Worm (Caenorhabditis elegans) whole organism, late embryonic: Measurements from ENCODE around the gene nhr-268.

ENCODE experiments used
- C08G9.2 ChIP-seq: sonication (generic microtip); optimal IDR thresholded peaks from 2 replicates; lab custom pipeline; 2016; ENCODE audit warnings: mild to moderate bottlenecking, missing genetic modification characterization, moderate library complexity, missing compliant biosample characterization
- C38D4.7 ChIP-seq: fragments of 200-800 bp; sonication (Bioruptor generic); optimal IDR thresholded peaks from 2 replicates; lab custom pipeline; 2018; ENCODE audit warnings: mild to moderate bottlenecking, missing genetic modification characterization, moderate library complexity, missing compliant biosample characterization
- F13H6.1 ChIP-seq: sonication (generic microtip); optimal IDR thresholded peaks from 2 replicates; lab custom pipeline; 2016; ENCODE audit warnings: missing genetic modification characterization, missing compliant biosample characterization
- K09A11.1 ChIP-seq: sonication (generic microtip); optimal IDR thresholded peaks from 2 replicates; lab custom pipeline; 2017; ENCODE audit warnings: antibody characterized with exemption, mild to moderate bottlenecking, missing genetic modification characterization, missing compliant biosample characterization; ENCODE audit not compliant: insufficient read depth
- T23F11.4 ChIP-seq: fragments of 200-800 bp; sonication (Bioruptor generic); optimal IDR thresholded peaks from 2 replicates; lab custom pipeline; 2018; ENCODE audit warnings: mild to moderate bottlenecking, missing genetic modification characterization, missing compliant biosample characterization
- ahr-1 ChIP-seq: sonication (generic microtip); optimal IDR thresholded peaks from 2 replicates; lab custom pipeline; 2016; ENCODE audit warnings: missing genetic modification characterization, missing compliant biosample characterization
- ceh-14 ChIP-seq: sonication (generic microtip); optimal IDR thresholded peaks from 2 replicates; lab custom pipeline; 2016; ENCODE audit warnings: missing genotype, missing genetic modification characterization, missing compliant biosample characterization
- ceh-18 ChIP-seq: sonication (generic microtip); optimal IDR thresholded peaks from 2 replicates; lab custom pipeline; 2016; ENCODE audit warnings: missing genetic modification characterization, missing compliant biosample characterization
- ceh-2 ChIP-seq: sonication (generic microtip); optimal IDR thresholded peaks from 2 replicates; lab custom pipeline; 2016; ENCODE audit warnings: missing genotype, missing genetic modification characterization, missing compliant biosample characterization
- ceh-22 ChIP-seq: sonication (generic microtip); optimal IDR thresholded peaks from 2 replicates; lab custom pipeline; 2017; ENCODE audit warnings: missing biosample characterization, missing genetic modification characterization
- ceh-6 ChIP-seq: fragments of 200-800 bp; sonication (Bioruptor generic); optimal IDR thresholded peaks from 2 replicates; lab custom pipeline; 2018; ENCODE audit warnings: mild to moderate bottlenecking, missing genetic modification characterization, missing compliant biosample characterization
- ceh-9 ChIP-seq: sonication (generic microtip); optimal IDR thresholded peaks from 2 replicates; lab custom pipeline; 2016; ENCODE audit warnings: mild to moderate bottlenecking, missing genetic modification characterization, inconsistent platforms, missing compliant biosample characterization
- dmd-4 ChIP-seq: sonication (generic microtip); optimal IDR thresholded peaks from 2 replicates; lab custom pipeline; 2016; ENCODE audit warnings: borderline replicate concordance, missing genetic modification characterization, missing compliant biosample characterization
- elt-2 ChIP-seq: sonication (generic microtip); optimal IDR thresholded peaks from 2 replicates; lab custom pipeline; 2016; ENCODE audit warnings: missing genetic modification reagents, missing genetic modification characterization, missing compliant biosample characterization
- ets-4 ChIP-seq: sonication (generic microtip); optimal IDR thresholded peaks from 2 replicates; lab custom pipeline; 2016; ENCODE audit warnings: missing genetic modification characterization, missing compliant biosample characterization
- fkh-10 ChIP-seq: fragments of 150-350 bp; optimal IDR thresholded peaks from 2 replicates; lab custom pipeline; 2014; ENCODE audit warnings: missing biosample characterization, missing genetic modification reagents, missing genetic modification characterization
- fkh-6 ChIP-seq: sonication (generic microtip); optimal IDR thresholded peaks from 2 replicates; lab custom pipeline; 2016; ENCODE audit warnings: missing genetic modification characterization, missing compliant biosample characterization
- gmeb-2 ChIP-seq: sonication (generic microtip); optimal IDR thresholded peaks from 2 replicates; lab custom pipeline; 2016; ENCODE audit warnings: missing genetic modification characterization, inconsistent platforms, missing compliant biosample characterization
- hlh-15 ChIP-seq: sonication (generic microtip); optimal IDR thresholded peaks from 2 replicates; lab custom pipeline; 2016; ENCODE audit warnings: missing genetic modification characterization, missing compliant biosample characterization
- hlh-30 ChIP-seq: sonication (generic microtip); optimal IDR thresholded peaks from 2 replicates; lab custom pipeline; 2017; ENCODE audit warnings: antibody characterized with exemption, missing genetic modification characterization, missing compliant biosample characterization; ENCODE audit not compliant: insufficient read depth
- hlh-6 ChIP-seq: sonication (generic microtip); optimal IDR thresholded peaks from 2 replicates; lab custom pipeline; 2016; ENCODE audit warnings: missing genotype, missing genetic modification characterization, missing compliant biosample characterization
- hlh-8 ChIP-seq: sonication (generic microtip); optimal IDR thresholded peaks from 2 replicates; lab custom pipeline; 2016; ENCODE audit warnings: missing genotype, missing genetic modification characterization, missing compliant biosample characterization
- lim-6 ChIP-seq: sonication (generic microtip); optimal IDR thresholded peaks from 2 replicates; lab custom pipeline; 2016; ENCODE audit warnings: missing genetic modification characterization, missing compliant biosample characterization
- mec-3 ChIP-seq: sonication (generic microtip); optimal IDR thresholded peaks from 2 replicates; lab custom pipeline; 2016; ENCODE audit warnings: borderline replicate concordance, missing genetic modification characterization, missing compliant biosample characterization
- nhr-11 ChIP-seq: fragments of 150-350 bp; optimal IDR thresholded peaks from 2 replicates; lab custom pipeline; 2014; ENCODE audit warnings: missing biosample characterization, missing genetic modification characterization
- nhr-232 ChIP-seq: sonication (generic microtip); optimal IDR thresholded peaks from 2 replicates; lab custom pipeline; 2016; ENCODE audit warnings: missing genetic modification characterization, missing compliant biosample characterization
- npax-4 ChIP-seq: sonication (generic microtip); optimal IDR thresholded peaks from 2 replicates; lab custom pipeline; 2016; ENCODE audit warnings: missing genetic modification characterization, missing compliant biosample characterization
- pag-3 ChIP-seq: sonication (generic microtip); optimal IDR thresholded peaks from 2 replicates; lab custom pipeline; 2016; ENCODE audit warnings: missing compliant biosample characterization, missing genetic modification characterization, borderline replicate concordance
- pax-1 ChIP-seq: fragments of 150-350 bp; optimal IDR thresholded peaks from 2 replicates; lab custom pipeline; 2014; ENCODE audit warnings: missing biosample characterization, missing genetic modification characterization
- pros-1 ChIP-seq: fragments of 150-350 bp; optimal IDR thresholded peaks from 2 replicates; lab custom pipeline; 2014; ENCODE audit warnings: missing biosample characterization, missing genetic modification reagents, missing genetic modification characterization
- sdc-2 ChIP-seq: sonication (generic microtip); optimal IDR thresholded peaks from 2 replicates; lab custom pipeline; 2016; ENCODE audit warnings: missing genotype, missing genetic modification characterization, missing compliant biosample characterization
- sox-4 ChIP-seq: sonication (generic microtip); optimal IDR thresholded peaks from 2 replicates; lab custom pipeline; 2017; ENCODE audit warnings: mild to moderate bottlenecking, missing genetic modification characterization, inconsistent platforms, missing compliant biosample characterization
- tbx-7 ChIP-seq: sonication (generic microtip); optimal IDR thresholded peaks from 2 replicates; lab custom pipeline; 2016; ENCODE audit warnings: missing genotype, missing genetic modification characterization, missing compliant biosample characterization
- unc-42 ChIP-seq: sonication (generic microtip); optimal IDR thresholded peaks from 2 replicates; lab custom pipeline; 2016; ENCODE audit warnings: missing genotype, missing genetic modification characterization, missing compliant biosample characterization
- ztf-16 ChIP-seq: sonication (generic microtip); optimal IDR thresholded peaks from 2 replicates; lab custom pipeline; 2017; ENCODE audit warnings: missing genetic modification characterization, missing compliant biosample characterization

Gene nhr-268

ce11 chrV:15710401-15710800 is 20.3 kb downstream of the nhr-268 start, which contains the start of gene Y6E2A.1:
Y6E2A.1 (minus strand) TSS chrV:15710501.
- TF ChIP-seq npax-4 (tag; lab: Kevin White, UChicago) (no peak), sox-4 (tag; lab: Kevin White, UChicago) (no peak), hlh-6 (tag; lab: Kevin White, UChicago) (no peak), elt-2 (tag; lab: Kevin White, UChicago) (no peak)

DNA sequence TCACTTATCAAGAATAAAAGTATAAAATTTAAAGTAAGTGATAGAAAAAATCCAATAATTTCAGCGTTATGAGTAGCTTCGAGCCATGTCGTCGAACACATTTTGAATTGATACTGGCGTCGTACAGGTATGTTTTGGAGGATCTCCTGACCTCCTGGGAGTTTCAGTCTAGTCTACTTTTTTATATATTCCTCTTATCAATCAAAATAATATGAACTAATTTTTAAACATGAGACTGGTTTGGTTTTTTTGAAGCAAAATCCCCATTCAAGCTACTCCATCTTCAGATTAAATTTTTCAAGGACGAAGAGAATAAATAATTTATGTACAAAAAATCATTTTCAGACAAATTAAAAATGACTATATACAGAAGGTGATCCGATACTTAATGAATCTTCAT is 21.8 kb downstream of the nhr-268 start, which contains the start of gene str-101:
Gene str-101 (minus strand): TSS at position 101 of the 400 bp plus-strand sequence.
- TF ChIP-seq C38D4.7 (GFP tag; lab: Kevin White, UChicago) (no peak), fkh-10 (GFP tag; lab: Kevin White, UChicago) (no peak), T23F11.4 (GFP tag; lab: Kevin White, UChicago) (no peak), tbx-7 (tag; lab: Kevin White, UChicago) (no peak), ztf-16 (tag; lab: Kevin White, UChicago) (no peak), hlh-8 (tag; lab: Kevin White, UChicago) (no peak), ets-4 (tag; lab: Kevin White, UChicago) (no peak), nhr-232 (no peak), C08G9.2 (tag; lab: Kevin White, UChicago) (no peak), ceh-2 (tag; lab: Kevin White, UChicago) (no peak), F13H6.1 (no peak), pax-1 (tag; lab: Kevin White, UChicago) (no peak), hlh-6 (tag; lab: Kevin White, UChicago) (no peak), hlh-15 (tag; lab: Kevin White, UChicago) (no peak)

DNA sequence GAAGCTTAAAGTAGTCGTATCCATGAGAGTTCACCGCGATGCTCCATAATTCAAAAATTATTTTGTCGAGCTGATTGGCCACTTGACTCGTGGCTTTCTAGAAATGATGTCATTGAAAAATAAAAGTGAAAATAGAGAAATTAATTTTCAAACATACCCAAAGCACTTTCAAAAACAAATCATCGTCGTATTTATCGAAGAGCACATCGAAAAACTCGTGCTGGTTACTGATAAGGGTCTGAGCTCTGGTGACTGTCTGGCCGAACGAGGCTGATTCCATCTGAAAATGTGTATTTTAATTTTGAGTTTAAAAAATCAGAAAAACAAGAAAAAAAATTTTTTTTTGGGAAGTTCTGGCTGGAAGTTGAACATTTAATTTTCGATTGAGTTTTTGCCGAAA is 22.3 kb downstream of the nhr-268 start:
- TF ChIP-seq ceh-14 (tag; lab: Kevin White, UChicago) = no peak
- no peak for TF ChIP-seq unc-42
- TF ChIP-seq pros-1 (tag; lab: Kevin White, UChicago) = no peak
- TF ChIP-seq fkh-6 (tag; lab: Kevin White, UChicago) = no peak
- TF ChIP-seq ceh-22 (tag; lab: Kevin White, UChicago) = no peak
- TF ChIP-seq ets-4 (tag; lab: Kevin White, UChicago) = no peak
- TF ChIP-seq nhr-11 (tag; lab: Kevin White, UChicago) = no peak
- TF ChIP-seq C38D4.7 (GFP tag; lab: Kevin White, UChicago) = no peak
- TF ChIP-seq ahr-1 (tag; lab: Kevin White, UChicago) = no peak
- TF ChIP-seq hlh-30 (tag; lab: Kevin White, UChicago) = no peak
- no peak for TF ChIP-seq dmd-4 (tag; lab: Kevin White, UChicago)
- TF ChIP-seq mec-3 (tag; lab: Kevin White, UChicago) = no peak
- TF ChIP-seq, all 69 proteins: peak for 0

ce11 chrV:15715636-15716035 is 25.6 kb downstream of the nhr-268 start:
- no peak for TF ChIP-seq pag-3 (tag; lab: Kevin White, UChicago)
- TF ChIP-seq sdc-2 = no peak
- no peak for TF ChIP-seq ceh-9 (tag; lab: Kevin White, UChicago)
- no peak for TF ChIP-seq tbx-7 (tag; lab: Kevin White, UChicago)
- no peak for TF ChIP-seq hlh-6 (tag; lab: Kevin White, UChicago)
- no peak for TF ChIP-seq K09A11.1 (tag; lab: Kevin White, UChicago)
- TF ChIP-seq ceh-18 (tag; lab: Kevin White, UChicago) = no peak
- no peak for TF ChIP-seq gmeb-2 (tag; lab: Kevin White, UChicago)
- TF ChIP-seq lim-6 (tag; lab: Kevin White, UChicago) = no peak
- no peak for TF ChIP-seq C38D4.7 (GFP tag; lab: Kevin White, UChicago)
- no peak for TF ChIP-seq dmd-4 (tag; lab: Kevin White, UChicago)
- no peak for TF ChIP-seq hlh-30 (tag; lab: Kevin White, UChicago)
- no peak for TF ChIP-seq hlh-8 (tag; lab: Kevin White, UChicago)
- no peak for TF ChIP-seq ceh-6 (GFP tag; lab: Kevin White, UChicago)
- TF ChIP-seq, all 69 proteins: peak for 0
